Worm (Caenorhabditis elegans) whole organism, late embryonic: ENCODE measurements around the gene K02D10.8.

Experiments
- lin-11 ChIP-seq: fragments of 200-800 bp; sonication (Bioruptor generic); optimal IDR thresholded peaks from 2 replicates; lab custom pipeline; 2018; ENCODE audit warnings: mild to moderate bottlenecking, missing genetic modification characterization, missing compliant biosample characterization
- nfya-1 ChIP-seq: sonication (generic microtip); optimal IDR thresholded peaks from 2 replicates; lab custom pipeline; 2017; ENCODE audit warnings: missing genetic modification characterization, mild to moderate bottlenecking, missing compliant biosample characterization, antibody characterized with exemption, moderate library complexity
- pha-4 ChIP-seq: fragments of 150-350 bp; optimal IDR thresholded peaks from 2 replicates; lab custom pipeline; 2018; ENCODE audit warnings: missing biosample characterization, missing genetic modification reagents, missing genetic modification characterization
- sox-4 ChIP-seq: sonication (generic microtip); optimal IDR thresholded peaks from 2 replicates; lab custom pipeline; 2017; ENCODE audit warnings: mild to moderate bottlenecking, missing genetic modification characterization, inconsistent platforms, missing compliant biosample characterization
- tbx-2 ChIP-seq: sonication (generic microtip); optimal IDR thresholded peaks from 2 replicates; lab custom pipeline; 2016; ENCODE audit warnings: missing genetic modification characterization, missing compliant biosample characterization

DNA sequence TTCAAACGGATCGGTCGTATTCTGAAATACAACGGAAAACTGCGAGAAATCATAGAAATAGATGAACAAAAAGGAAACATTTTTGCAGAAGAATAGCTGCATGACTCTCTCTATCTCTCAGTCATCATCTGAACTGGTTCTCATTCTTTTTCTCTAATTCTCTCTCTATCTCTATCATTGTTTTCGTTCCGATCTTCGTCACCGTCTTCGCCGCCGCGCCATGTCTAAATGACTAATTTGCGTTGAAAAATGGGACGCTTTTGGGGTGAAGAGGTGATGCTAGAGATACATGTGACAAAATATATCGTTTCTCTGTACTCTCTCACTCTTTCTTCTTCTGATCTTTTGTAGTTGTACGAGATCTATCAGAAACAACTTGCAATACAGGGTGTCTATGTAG, 5.7 kb upstream of the K02D10.8 start:
- TF ChIP-seq nfya-1 (tag; lab: Kevin White, UChicago) (no peak), tbx-2 (tag; lab: Kevin White, UChicago) (no peak), sox-4 (tag; lab: Kevin White, UChicago) (no peak), pha-4 (tag; lab: Kevin White, UChicago) (no peak), lin-11 (tag; lab: Kevin White, UChicago) (no peak)
